Worm (Caenorhabditis elegans): Measurements from ENCODE around the gene grd-7.

- no peak for TF ChIP-seq unc-39 (tag; optimal IDR thresholded peaks at IDR 0.05)
- no peak for TF ChIP-seq skn-1 (tag; optimal IDR thresholded peaks at IDR 0.05)
- TF ChIP-seq jun-1 (tag; optimal IDR thresholded peaks at IDR 0.05): no peak
- TF ChIP-seq ceh-62 (tag; optimal IDR thresholded peaks at IDR 0.05): no peak
- no peak for TF ChIP-seq nhr-6 (tag; optimal IDR thresholded peaks at IDR 0.05)
- no peak for TF ChIP-seq lin-15B (tag; optimal IDR thresholded peaks at IDR 0.05)
- TF ChIP-seq rbr-2 (tag; optimal IDR thresholded peaks at IDR 0.05): no peak
- TF ChIP-seq ceh-82 (tag; optimal IDR thresholded peaks at IDR 0.05): no peak
- no peak for TF ChIP-seq pqm-1 (tag; optimal IDR thresholded peaks at IDR 0.05)
- TF ChIP-seq egl-27 (tag; optimal IDR thresholded peaks at IDR 0.05): no peak
- no peak for TF ChIP-seq Y75B8A.6 (GFP tag; IDR thresholded peaks at IDR 0.05)
- no peak for TF ChIP-seq snpc-4 (tag; optimal IDR thresholded peaks at IDR 0.05)
- TF ChIP-seq mdl-1 (tag; optimal IDR thresholded peaks at IDR 0.05): no peak
- no peak for TF ChIP-seq madf-9 (GFP tag; conservative IDR thresholded peaks at IDR 0.05)
Observed at ce11 chrX:7289565-7289964, 20.3 kb upstream of the grd-7 start.

Data from whole organism, L4 larva.